Fruit fly (Drosophila melanogaster) whole organism, pupa: ENCODE results near the gene CG31792.

ENCODE experiments used
- CG12605 ChIP-seq: fragments of 200-800 bp; sonication (Bioruptor generic); IDR thresholded peaks from 2 replicates; pipeline ENCODE4 v1.3.6; 2022; ENCODE audit warnings: missing biosample characterization, missing genetic modification characterization
- CG13204 ChIP-seq: fragments of 200-800 bp; sonication (Bioruptor generic); optimal IDR thresholded peaks from 2 replicates; lab custom pipeline; 2018; ENCODE audit warnings: missing biosample characterization, mild to moderate bottlenecking, missing genetic modification characterization, moderate library complexity
- CG15710 ChIP-seq: fragments of 200-800 bp; sonication (Bioruptor generic); optimal IDR thresholded peaks from 2 replicates; lab custom pipeline; 2018; ENCODE audit warnings: missing biosample characterization, mild to moderate bottlenecking, missing genetic modification characterization, moderate library complexity
- CG17806 ChIP-seq: fragments of 200-800 bp; sonication (Bioruptor generic); optimal IDR thresholded peaks from 2 replicates; lab custom pipeline; 2018; ENCODE audit warnings: missing biosample characterization, mild to moderate bottlenecking, missing genetic modification characterization, moderate library complexity
- CG32121 ChIP-seq: fragments of 200-800 bp; sonication (Bioruptor generic); IDR thresholded peaks from 2 replicates; pipeline ENCODE4 v1.3.6; 2022; ENCODE audit warnings: missing biosample characterization, missing genetic modification characterization
- CG8159 ChIP-seq: fragments of 200-800 bp; sonication (Bioruptor generic); optimal IDR thresholded peaks from 3 replicates; lab custom pipeline; 2018; ENCODE audit warnings: missing biosample characterization, mild to moderate bottlenecking, missing genetic modification characterization, moderate library complexity
- CG8301 ChIP-seq: fragments of 200-800 bp; sonication (Bioruptor generic); optimal IDR thresholded peaks from 2 replicates; lab custom pipeline; 2018; ENCODE audit warnings: missing biosample characterization, mild to moderate bottlenecking, missing genetic modification characterization
- EcR ChIP-seq: fragments of 200-800 bp; sonication (Bioruptor generic); optimal IDR thresholded peaks from 3 replicates; lab custom pipeline; 2019; ENCODE audit warnings: missing biosample characterization, missing genetic modification characterization, mild to moderate bottlenecking, moderate library complexity, missing genetic modification reagents
- Pif1B ChIP-seq: fragments of 200-800 bp; sonication (Bioruptor generic); optimal IDR thresholded peaks from 3 replicates; lab custom pipeline; 2016; ENCODE audit warnings: missing biosample characterization, missing genetic modification characterization

DNA sequence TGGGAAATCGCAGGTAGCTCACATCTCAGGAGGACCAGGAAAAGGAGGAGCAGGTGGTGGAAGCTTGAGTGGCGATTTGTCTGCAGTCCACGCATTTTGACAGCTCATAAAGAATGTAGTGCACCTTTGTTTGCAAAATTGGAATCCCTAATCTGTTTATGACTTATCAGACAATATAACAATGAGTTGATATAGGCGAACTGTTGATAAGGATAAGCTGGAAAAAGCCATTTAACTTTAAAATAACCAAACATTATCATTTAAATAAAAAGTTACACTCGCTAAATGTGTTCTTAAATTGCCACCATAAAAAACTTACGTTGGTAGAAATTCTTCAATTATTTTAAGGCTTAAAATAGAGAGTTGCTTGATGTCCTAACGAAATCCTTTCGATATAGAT lies 7.1 kb upstream of the CG31792 start, which contains the start of gene CG15170:
- TF ChIP-seq CG12605 (GFP tag; lab: Robert Waterston, UW) (no peak), CG15710 (no peak), CG8301 (tag; lab: Kevin White, UChicago) (no peak), CG17806 (tag; lab: Kevin White, UChicago) (no peak), Pif1B (no peak), CG13204 (GFP tag; lab: Kevin White, UChicago) (no peak), EcR (GFP tag; lab: Kevin White, UChicago) (no peak), CG32121 (no peak), CG8159 (tag; lab: Kevin White, UChicago) (no peak)
